Worm (Caenorhabditis elegans) whole organism, early embryonic: ENCODE measurements around the gene C52B9.19.

Source experiments
- B0310.2 ChIP-seq: sonication (generic microtip); optimal IDR thresholded peaks from 2 replicates; lab custom pipeline; 2016; ENCODE audit warnings: mild to moderate bottlenecking, missing genetic modification characterization, missing compliant biosample characterization
- F13C5.2 ChIP-seq: sonication (generic microtip); optimal IDR thresholded peaks from 2 replicates; lab custom pipeline; 2017; ENCODE audit warnings: mild to moderate bottlenecking, missing genetic modification characterization, inconsistent platforms, missing compliant biosample characterization
- aly-1 ChIP-seq: sonication (generic microtip); optimal IDR thresholded peaks from 2 replicates; lab custom pipeline; 2016; ENCODE audit warnings: missing genetic modification characterization, missing compliant biosample characterization
- ama-1 ChIP-seq: fragments of 150-350 bp; optimal IDR thresholded peaks from 2 replicates; lab custom pipeline; 2014
- ceh-13 ChIP-seq: fragments of 200-800 bp; sonication (Bioruptor generic); optimal IDR thresholded peaks from 2 replicates; lab custom pipeline; 2018; ENCODE audit warnings: mild to moderate bottlenecking, missing genetic modification characterization, missing compliant biosample characterization
- ceh-36 ChIP-seq: sonication (generic microtip); optimal IDR thresholded peaks from 2 replicates; lab custom pipeline; 2016; ENCODE audit warnings: missing genetic modification characterization, inconsistent platforms, missing compliant biosample characterization
- ets-7 ChIP-seq: sonication (generic microtip); optimal IDR thresholded peaks from 2 replicates; lab custom pipeline; 2016; ENCODE audit warnings: missing genotype, missing genetic modification characterization, missing compliant biosample characterization
- flt-1 ChIP-seq: fragments of 200-800 bp; sonication (Bioruptor generic); IDR thresholded peaks from 2 replicates; pipeline ENCODE4 v1.3.6; 2022; ENCODE audit warnings: missing genetic modification characterization, missing compliant biosample characterization
- hmbx-1 ChIP-seq: sonication (generic microtip); optimal IDR thresholded peaks from 2 replicates; lab custom pipeline; 2016; ENCODE audit warnings: mild to moderate bottlenecking, missing genetic modification characterization, missing compliant biosample characterization
- hmg-4 ChIP-seq: fragments of 200-800 bp; sonication (Bioruptor generic); optimal IDR thresholded peaks from 2 replicates; lab custom pipeline; 2018; ENCODE audit warnings: mild to moderate bottlenecking, missing genetic modification characterization, missing compliant biosample characterization
- hnd-1 ChIP-seq: sonication (generic microtip); optimal IDR thresholded peaks from 2 replicates; lab custom pipeline; 2016; ENCODE audit warnings: missing genetic modification characterization, missing compliant biosample characterization
- pes-1 ChIP-seq: fragments of 200-800 bp; sonication (Bioruptor generic); IDR thresholded peaks from 2 replicates; pipeline ENCODE4 v1.3.6; 2022; ENCODE audit warnings: missing genetic modification reagents, missing genetic modification characterization, missing compliant biosample characterization
- scrt-1 ChIP-seq: fragments of 200-800 bp; sonication (Bioruptor generic); IDR thresholded peaks from 2 replicates; pipeline ENCODE4 v1.3.6; 2022; ENCODE audit warnings: missing genetic modification characterization, missing compliant biosample characterization
- sea-1 ChIP-seq: fragments of 200-800 bp; sonication (Bioruptor generic); conservative IDR thresholded peaks from 2 replicates; pipeline ENCODE4 v1.3.6; 2022; ENCODE audit warnings: missing genetic modification characterization, missing compliant biosample characterization
- tbx-11 ChIP-seq: fragments of 200-800 bp; sonication (Bioruptor generic); IDR thresholded peaks from 2 replicates; pipeline ENCODE4 v1.3.6; 2022; ENCODE audit warnings: missing genetic modification characterization, missing compliant biosample characterization
- tbx-37 ChIP-seq: fragments of 200-800 bp; sonication (Bioruptor generic); conservative IDR thresholded peaks from 2 replicates; pipeline ENCODE4 v1.3.6; 2022; ENCODE audit warnings: missing genetic modification reagents, missing genetic modification characterization, missing compliant biosample characterization
- tra-4 ChIP-seq: sonication (generic microtip); optimal IDR thresholded peaks from 2 replicates; lab custom pipeline; 2017; ENCODE audit warnings: missing genetic modification characterization, missing compliant biosample characterization

C52B9.19 gene

ce11 chrX:4282380-4282779, at the start of gene C52B9.19:
Gene C52B9.19, plus strand, starts transcription at chrX:4282555.
- TF ChIP-seq aly-1 (tag; lab: Kevin White, UChicago) = no peak
- no peak for TF ChIP-seq hnd-1
- no peak for TF ChIP-seq F13C5.2
- TF ChIP-seq hmbx-1 (tag; lab: Kevin White, UChicago) = no peak
- TF ChIP-seq sea-1 (GFP tag; lab: Robert Waterston, UW) = no peak
- TF ChIP-seq tbx-11 (GFP tag; lab: Robert Waterston, UW) = no peak
- TF ChIP-seq tbx-37 (GFP tag; lab: Robert Waterston, UW) = no peak

ce11 chrX:4235752-4236151, 46.6 kb upstream of the C52B9.19 start, which contains the start of gene rab-37:
Gene rab-37, minus strand, starts transcription at chrX:4235852.
- TF ChIP-seq hmbx-1 (tag; lab: Kevin White, UChicago) (no peak), tbx-37 (GFP tag; lab: Robert Waterston, UW) (no peak), tra-4 (tag; lab: Kevin White, UChicago) (no peak), F13C5.2 (no peak), hnd-1 (no peak), B0310.2 (tag; lab: Kevin White, UChicago) (no peak), hmg-4 (GFP tag; lab: Kevin White, UChicago) (no peak), pes-1 (no peak), sea-1 (GFP tag; lab: Robert Waterston, UW) (no peak), scrt-1 (no peak), ceh-13 (GFP tag; lab: Kevin White, UChicago) (no peak), ama-1 (lab: Kevin White, UChicago) (no peak), ets-7 (tag; lab: Kevin White, UChicago) (no peak), ceh-36 (tag; lab: Kevin White, UChicago) (no peak), tbx-11 (GFP tag; lab: Robert Waterston, UW) (no peak)

- TF ChIP-seq sea-1 (GFP tag; lab: Robert Waterston, UW) (no peak), ama-1 (lab: Kevin White, UChicago) (no peak), B0310.2 (tag; lab: Kevin White, UChicago) (no peak), scrt-1 (no peak), F13C5.2 (no peak), ceh-13 (GFP tag; lab: Kevin White, UChicago) (no peak), hnd-1 (no peak), tbx-37 (GFP tag; lab: Robert Waterston, UW) (no peak), flt-1 (GFP tag; lab: Robert Waterston, UW) (no peak), tbx-11 (GFP tag; lab: Robert Waterston, UW) (no peak), ceh-36 (tag; lab: Kevin White, UChicago) (no peak), ets-7 (tag; lab: Kevin White, UChicago) (no peak), hmg-4 (GFP tag; lab: Kevin White, UChicago) (no peak), pes-1 (no peak), hmbx-1 (tag; lab: Kevin White, UChicago) (no peak), tra-4 (tag; lab: Kevin White, UChicago) (no peak), aly-1 (tag; lab: Kevin White, UChicago) (no peak)
These were observed 43.4 kb upstream of the C52B9.19 start for ce11 chrX:4238971-4239370.

- TF ChIP-seq hmg-4 (GFP tag; lab: Kevin White, UChicago) (no peak), tbx-11 (GFP tag; lab: Robert Waterston, UW) (no peak), hmbx-1 (tag; lab: Kevin White, UChicago) (no peak), flt-1 (GFP tag; lab: Robert Waterston, UW) (no peak), B0310.2 (tag; lab: Kevin White, UChicago) (no peak), ceh-36 (tag; lab: Kevin White, UChicago) (no peak), ets-7 (tag; lab: Kevin White, UChicago) (no peak), hnd-1 (no peak)
These were observed 37.7 kb upstream of the C52B9.19 start for ce11 chrX:4244489-4245123.

- no peak for TF ChIP-seq sea-1 (GFP tag; lab: Robert Waterston, UW)
- TF ChIP-seq hmbx-1 (tag; lab: Kevin White, UChicago) = no peak
- no peak for TF ChIP-seq pes-1
- TF ChIP-seq tbx-37 (GFP tag; lab: Robert Waterston, UW) = no peak
- no peak for TF ChIP-seq F13C5.2
- TF ChIP-seq B0310.2 (tag; lab: Kevin White, UChicago) = no peak
- TF ChIP-seq scrt-1 = no peak
These were observed 37.2 kb upstream of the C52B9.19 start for ce11 chrX:4245124-4245523.

- TF ChIP-seq ceh-36 (tag; lab: Kevin White, UChicago) (no peak), hmg-4 (GFP tag; lab: Kevin White, UChicago) (no peak), tra-4 (tag; lab: Kevin White, UChicago) (no peak), hnd-1 (no peak), tbx-37 (GFP tag; lab: Robert Waterston, UW) (no peak), flt-1 (GFP tag; lab: Robert Waterston, UW) (no peak)
These were observed 36.1 kb upstream of the C52B9.19 start for ce11 chrX:4246237-4246697.

ce11 chrX:4246867-4247591, 35.3 kb upstream of the C52B9.19 start, which contains the start of gene F48D6.4:
Gene F48D6.4, minus strand, starts transcription at chrX:4247212.
- no peak for TF ChIP-seq hmbx-1 (tag; lab: Kevin White, UChicago)
- no peak for TF ChIP-seq flt-1 (GFP tag; lab: Robert Waterston, UW)
- TF ChIP-seq hnd-1 = no peak
- no peak for TF ChIP-seq ceh-13 (GFP tag; lab: Kevin White, UChicago)
- TF ChIP-seq ets-7 (tag; lab: Kevin White, UChicago) = no peak
- no peak for TF ChIP-seq tbx-37 (GFP tag; lab: Robert Waterston, UW)
- no peak for TF ChIP-seq ama-1 (lab: Kevin White, UChicago)
- no peak for TF ChIP-seq aly-1 (tag; lab: Kevin White, UChicago)
- TF ChIP-seq ceh-36 (tag; lab: Kevin White, UChicago) = no peak
- TF ChIP-seq B0310.2 (tag; lab: Kevin White, UChicago) = no peak
- no peak for TF ChIP-seq tra-4 (tag; lab: Kevin White, UChicago)
- no peak for TF ChIP-seq F13C5.2
- TF ChIP-seq sea-1 (GFP tag; lab: Robert Waterston, UW) = no peak
